Fruit fly (Drosophila melanogaster) whole organism, embryonic: Measurements from ENCODE around the gene Acp29AB.

ENCODE experiments used
- Atf6 ChIP-seq: fragments of 200-800 bp; sonication (Bioruptor generic); IDR thresholded peaks from 2 replicates; pipeline ENCODE4 v1.3.6; 2022; ENCODE audit warnings: missing biosample characterization, missing genetic modification characterization
- B-H1 ChIP-seq: fragments of 200-800 bp; sonication (Bioruptor generic); IDR thresholded peaks from 3 replicates; pipeline ENCODE4 v1.3.6; 2022; ENCODE audit warnings: missing biosample characterization, missing genetic modification characterization
- CG11456 ChIP-seq: fragments of 200-800 bp; sonication (Bioruptor generic); IDR thresholded peaks from 3 replicates; pipeline ENCODE4 v1.3.6; 2022; ENCODE audit warnings: missing biosample characterization, missing genetic modification characterization
- CG12104 ChIP-seq: fragments of 200-800 bp; sonication (Bioruptor generic); optimal IDR thresholded peaks from 3 replicates; lab custom pipeline; 2016; ENCODE audit warnings: missing biosample characterization, missing genetic modification characterization
- CG12299 ChIP-seq: fragments of 200-800 bp; sonication (Bioruptor generic); optimal IDR thresholded peaks from 2 replicates; lab custom pipeline; 2018; ENCODE audit warnings: missing biosample characterization, mild to moderate bottlenecking, missing genetic modification characterization
- CG16863 ChIP-seq: fragments of 200-800 bp; sonication (Bioruptor generic); optimal IDR thresholded peaks from 3 replicates; lab custom pipeline; 2016; ENCODE audit warnings: missing biosample characterization, missing genetic modification characterization
- CG17385 ChIP-seq: fragments of 200-800 bp; sonication (Bioruptor generic); optimal IDR thresholded peaks from 3 replicates; lab custom pipeline; 2018; ENCODE audit warnings: missing biosample characterization, mild to moderate bottlenecking, missing genetic modification characterization
- CG2889 ChIP-seq: fragments of 200-800 bp; sonication (Bioruptor generic); IDR thresholded peaks from 3 replicates; pipeline ENCODE4 v1.3.6; 2022; ENCODE audit warnings: missing biosample characterization, missing genetic modification characterization
- CG3065 ChIP-seq: fragments of 200-800 bp; sonication (Bioruptor generic); optimal IDR thresholded peaks from 2 replicates; lab custom pipeline; 2016; ENCODE audit warnings: missing biosample characterization, missing genetic modification characterization
- CG6175 ChIP-seq: fragments of 200-800 bp; sonication (Bioruptor generic); IDR thresholded peaks from 3 replicates; pipeline ENCODE4 v1.3.6; 2022; ENCODE audit warnings: missing biosample characterization, missing genetic modification characterization
- CG6683 ChIP-seq: fragments of 200-800 bp; sonication (Bioruptor generic); optimal IDR thresholded peaks from 2 replicates; lab custom pipeline; 2017; ENCODE audit warnings: missing biosample characterization, mild to moderate bottlenecking, missing genetic modification characterization, missing genetic modification reagents
- CG7963 ChIP-seq: fragments of 200-800 bp; sonication (Bioruptor generic); IDR thresholded peaks from 3 replicates; pipeline ENCODE4 v1.3.6; 2022; ENCODE audit warnings: missing biosample characterization, missing genetic modification characterization; ENCODE audit not compliant: partially characterized antibody
- CHES-1-like ChIP-seq: fragments of 200-800 bp; sonication (Bioruptor generic); optimal IDR thresholded peaks from 2 replicates; lab custom pipeline; 2016; ENCODE audit warnings: missing biosample characterization, missing genetic modification characterization
- CTCF ChIP-seq: fragments of 200-800 bp; sonication (Bioruptor generic); optimal IDR thresholded peaks from 2 replicates; lab custom pipeline; 2017; ENCODE audit warnings: missing biosample characterization, mild to moderate bottlenecking, missing genetic modification characterization, moderate library complexity
- CoRest ChIP-seq: fragments of 200-800 bp; sonication (Bioruptor generic); optimal IDR thresholded peaks from 3 replicates; lab custom pipeline; 2018; ENCODE audit warnings: missing biosample characterization, mild to moderate bottlenecking, missing genetic modification characterization, moderate library complexity
- D19B ChIP-seq: fragments of 200-800 bp; sonication (Bioruptor generic); optimal IDR thresholded peaks from 2 replicates; lab custom pipeline; 2017; ENCODE audit warnings: missing biosample characterization, mild to moderate bottlenecking, missing genetic modification characterization
- Doc3 ChIP-seq: fragments of 200-800 bp; sonication (Bioruptor generic); IDR thresholded peaks from 3 replicates; pipeline ENCODE4 v1.3.6; 2022; ENCODE audit warnings: missing biosample characterization, missing genetic modification characterization; ENCODE audit not compliant: partially characterized antibody
- Dref ChIP-seq: fragments of 200-800 bp; sonication (Bioruptor generic); IDR thresholded peaks from 2 replicates; pipeline ENCODE4 v1.3.6; 2022; ENCODE audit warnings: missing biosample characterization, missing genetic modification characterization
- HmgZ ChIP-seq: fragments of 200-800 bp; sonication (Bioruptor generic); optimal IDR thresholded peaks from 2 replicates; lab custom pipeline; 2018; ENCODE audit warnings: missing biosample characterization, mild to moderate bottlenecking, missing genetic modification characterization
- Hmr ChIP-seq: fragments of 200-800 bp; sonication (Bioruptor generic); optimal IDR thresholded peaks from 3 replicates; lab custom pipeline; 2017; ENCODE audit warnings: mild to moderate bottlenecking, missing biosample characterization, missing genetic modification reagents, missing genetic modification characterization
- MESR4 ChIP-seq: fragments of 200-800 bp; sonication (Bioruptor generic); optimal IDR thresholded peaks from 2 replicates; lab custom pipeline; 2018; ENCODE audit warnings: missing biosample characterization, mild to moderate bottlenecking, missing genetic modification characterization, moderate library complexity
- Myb ChIP-seq: fragments of 200-800 bp; sonication (Bioruptor generic); optimal IDR thresholded peaks from 2 replicates; lab custom pipeline; 2016; ENCODE audit warnings: missing biosample characterization, missing genetic modification characterization
- NC2β ChIP-seq: fragments of 200-800 bp; sonication (Bioruptor generic); optimal IDR thresholded peaks from 2 replicates; lab custom pipeline; 2016; ENCODE audit warnings: missing biosample characterization, missing genetic modification characterization
- Neu2 ChIP-seq: fragments of 200-800 bp; sonication (Bioruptor generic); optimal IDR thresholded peaks from 3 replicates; lab custom pipeline; 2016; ENCODE audit warnings: missing biosample characterization, missing genetic modification characterization, borderline replicate concordance
- Optix ChIP-seq: fragments of 200-800 bp; sonication (Bioruptor generic); IDR thresholded peaks from 3 replicates; pipeline ENCODE4 v1.3.6; 2022; ENCODE audit warnings: missing biosample characterization, missing genetic modification characterization
- Ptx1 ChIP-seq: fragments of 200-800 bp; sonication (Bioruptor generic); IDR thresholded peaks from 2 replicates; pipeline ENCODE4 v1.3.6; 2022; ENCODE audit warnings: missing biosample characterization, missing genetic modification characterization
- Sry-δ ChIP-seq: fragments of 200-800 bp; sonication (Bioruptor generic); optimal IDR thresholded peaks from 2 replicates; lab custom pipeline; 2016; ENCODE audit warnings: missing biosample characterization, missing genetic modification characterization
- Taf1 ChIP-seq: fragments of 200-800 bp; sonication (Bioruptor generic); IDR thresholded peaks from 2 replicates; pipeline ENCODE4 v1.3.6; 2022; ENCODE audit warnings: missing biosample characterization, missing genetic modification characterization
- YL-1 ChIP-seq: fragments of 200-800 bp; sonication (Bioruptor generic); optimal IDR thresholded peaks from 3 replicates; lab custom pipeline; 2017; ENCODE audit warnings: missing biosample characterization, mild to moderate bottlenecking, missing genetic modification characterization
- cato ChIP-seq: fragments of 200-800 bp; sonication (Bioruptor generic); optimal IDR thresholded peaks from 2 replicates; lab custom pipeline; 2016; ENCODE audit warnings: missing biosample characterization, missing genetic modification characterization, borderline replicate concordance
- cg ChIP-seq: fragments of 200-800 bp; sonication (Bioruptor generic); optimal IDR thresholded peaks from 3 replicates; lab custom pipeline; 2019; ENCODE audit warnings: missing biosample characterization, mild to moderate bottlenecking, missing genetic modification characterization, moderate library complexity
- da ChIP-seq: fragments of 200-800 bp; sonication (Bioruptor generic); optimal IDR thresholded peaks from 2 replicates; lab custom pipeline; 2016; ENCODE audit warnings: missing biosample characterization, missing genetic modification characterization
- dan ChIP-seq: fragments of 200-800 bp; sonication (Bioruptor generic); IDR thresholded peaks from 2 replicates; pipeline ENCODE4 v1.3.6; 2022; ENCODE audit warnings: missing biosample characterization, missing genetic modification characterization
- gcm2 ChIP-seq: fragments of 200-800 bp; sonication (Bioruptor generic); optimal IDR thresholded peaks from 2 replicates; lab custom pipeline; 2016; ENCODE audit warnings: missing biosample characterization, missing genetic modification characterization
- grn ChIP-seq: fragments of 200-800 bp; sonication (Bioruptor generic); optimal IDR thresholded peaks from 3 replicates; lab custom pipeline; 2017; ENCODE audit warnings: missing biosample characterization, missing genetic modification characterization
- gsb ChIP-seq: fragments of 200-800 bp; sonication (Bioruptor generic); IDR thresholded peaks from 2 replicates; pipeline ENCODE4 v1.3.6; 2022; ENCODE audit warnings: missing biosample characterization, missing genetic modification characterization
- gsb-n ChIP-seq: fragments of 200-800 bp; sonication (Bioruptor generic); optimal IDR thresholded peaks from 3 replicates; lab custom pipeline; 2018; ENCODE audit warnings: missing biosample characterization, mild to moderate bottlenecking, missing genetic modification characterization
- jumu ChIP-seq: fragments of 200-800 bp; sonication (Bioruptor generic); optimal IDR thresholded peaks from 3 replicates; lab custom pipeline; 2016; ENCODE audit warnings: missing biosample characterization, missing genetic modification characterization
- mld ChIP-seq: fragments of 200-800 bp; sonication (Bioruptor generic); IDR thresholded peaks from 3 replicates; pipeline ENCODE4 v1.3.6; 2022; ENCODE audit warnings: missing biosample characterization, missing genetic modification characterization; ENCODE audit not compliant: partially characterized antibody
- oc ChIP-seq: fragments of 200-800 bp; sonication (Bioruptor generic); optimal IDR thresholded peaks from 2 replicates; lab custom pipeline; 2018; ENCODE audit warnings: missing biosample characterization, mild to moderate bottlenecking, missing genetic modification characterization, moderate library complexity
- pfk ChIP-seq: fragments of 200-800 bp; sonication (Bioruptor generic); optimal IDR thresholded peaks from 2 replicates; lab custom pipeline; 2018; ENCODE audit warnings: missing biosample characterization, mild to moderate bottlenecking, missing genetic modification characterization, moderate library complexity
- ranshi ChIP-seq: fragments of 200-800 bp; sonication (Bioruptor generic); IDR thresholded peaks from 2 replicates; pipeline ENCODE4 v1.3.6; 2022; ENCODE audit warnings: missing biosample characterization, missing genetic modification characterization
- sc ChIP-seq, 3 experiments: fragments of >200 bp in 2 of 3; fragments of 200-800 bp in 1 of 3; sonication (Bioruptor generic) in 1 of 3; optimal IDR thresholded peaks; 2 replicates in 2 of 3; 3 replicates in 1 of 3; lab custom pipeline; 2017; ENCODE audit warnings: mild to moderate bottlenecking in 1 of 3, missing biosample characterization in 1 of 3, missing genetic modification characterization in 1 of 3, missing genetic modification reagents in 1 of 3
- sug ChIP-seq: fragments of 200-800 bp; optimal IDR thresholded peaks from 2 replicates; lab custom pipeline; 2019; ENCODE audit warnings: missing biosample characterization, mild to moderate bottlenecking, missing genetic modification characterization, moderate library complexity
- tgo ChIP-seq: fragments of 200-800 bp; sonication (Bioruptor generic); IDR thresholded peaks from 3 replicates; pipeline ENCODE4 v1.3.6; 2022; ENCODE audit warnings: missing biosample characterization, missing genetic modification characterization
- tna ChIP-seq: fragments of 200-800 bp; sonication (Bioruptor generic); IDR thresholded peaks from 2 replicates; pipeline ENCODE4 v1.3.6; 2022; ENCODE audit warnings: missing biosample characterization, missing genetic modification characterization; ENCODE audit not compliant: partially characterized antibody
- trem ChIP-seq: fragments of 200-800 bp; optimal IDR thresholded peaks from 3 replicates; lab custom pipeline; 2019; ENCODE audit warnings: missing biosample characterization, mild to moderate bottlenecking, missing genetic modification characterization, moderate library complexity
- yki ChIP-seq: fragments of >200 bp; optimal IDR thresholded peaks from 3 replicates; lab custom pipeline; 2018

Acp29AB gene

dm6 chr2L:8370364-8371326 lies 22.4 kb downstream of the Acp29AB start, which contains the start of gene CG17292 (continued):
- TF ChIP-seq CG11456 (GFP tag; lab: Robert Waterston, UW) (peak; percentile 75; the same call in 2 of the 3 replicates), tgo (GFP tag; lab: Robert Waterston, UW) (peak; percentile 46; the same call in 2 of the 3 replicates), Sry-δ (GFP tag; lab: Kevin White, UChicago) (peak; percentile 80), Optix (GFP tag; lab: Robert Waterston, UW) (peak; percentile 62; the same call in 2 of the 3 replicates), oc (tag; lab: Kevin White, UChicago) (peak; percentile 70), yki (lab: Kevin White, UChicago) (no peak), mld (GFP tag; lab: Robert Waterston, UW) (peak; percentile 79; the same call in 2 of the 3 replicates), dan (GFP tag; lab: Robert Waterston, UW) (no peak), gsb-n (tag; lab: Kevin White, UChicago) (peak; percentile 66), gcm2 (GFP tag; lab: Kevin White, UChicago) (no peak), tna (GFP tag; lab: Robert Waterston, UW) (peak; percentile 95), HmgZ (tag; lab: Kevin White, UChicago) (peak; percentile 83), NC2β (GFP tag; lab: Kevin White, UChicago) (peak; percentile 32), CG3065 (GFP tag; lab: Kevin White, UChicago) (no peak), MESR4 (GFP tag; lab: Kevin White, UChicago) (peak; percentile 56), gsb (0 out of 2 replicates have a peak, but pooled peaks have one; percentile 41), grn (GFP tag; lab: Kevin White, UChicago) (peak; percentile 17), D19B (GFP tag; lab: Kevin White, UChicago) (no peak), jumu (GFP tag; lab: Kevin White, UChicago) (no peak), Hmr (GFP tag; lab: Kevin White, UChicago) (peak; percentile 81), Ptx1 (no peak), cato (GFP tag; lab: Kevin White, UChicago) (no peak), YL-1 (GFP tag; lab: Kevin White, UChicago) (peak; percentile 43), CG7963 (GFP tag; lab: Robert Waterston, UW) (peak; percentile 90), CG12104 (GFP tag; lab: Kevin White, UChicago) (no peak), CG2889 (GFP tag; lab: Robert Waterston, UW) (no peak), cg (peak; percentile 51), Doc3 (GFP tag; lab: Robert Waterston, UW) (peak; percentile 87), Myb (GFP tag; lab: Kevin White, UChicago) (peak; percentile 46), CG6175 (GFP tag; lab: Robert Waterston, UW) (peak; percentile 58; the same call in 2 of the 3 replicates), pfk (GFP tag; lab: Kevin White, UChicago) (peak; percentile 6), Neu2 (GFP tag; lab: Kevin White, UChicago) (no peak), trem (tag; lab: Kevin White, UChicago) (no peak), CTCF (peak; percentile 57), sc (optimal IDR thresholded peaks at IDR 0.05; lab: Kevin White, UChicago) (no peak), sc (GFP tag; optimal IDR thresholded peaks at IDR 0.05; lab: Kevin White, UChicago) (no peak), CG12299 (tag; lab: Kevin White, UChicago) (no peak), da (no peak), CG17385 (GFP tag; lab: Kevin White, UChicago) (peak; percentile 62), ranshi (GFP tag; lab: Robert Waterston, UW) (peak; percentile 58; the same call in 1 of the 2 replicates), Dref (GFP tag; lab: Robert Waterston, UW) (peak; percentile 88), sug (tag; lab: Kevin White, UChicago) (peak; percentile 47), B-H1 (GFP tag; lab: Robert Waterston, UW) (no peak; the same call in 2 of the 3 replicates), CG6683 (no peak), Taf1 (GFP tag; lab: Robert Waterston, UW) (0 out of 2 replicates have a peak, but pooled peaks have one; percentile 10), CHES-1-like (GFP tag; lab: Kevin White, UChicago) (peak; percentile 27), Atf6 (GFP tag; lab: Robert Waterston, UW) (peak; percentile 86), CoRest (tag; lab: Kevin White, UChicago) (peak; percentile 16), CG16863 (peak; percentile 6)
